Worm (Caenorhabditis elegans): ENCODE results near the gene cwp-1.
A peak's percentile ranks its signal among the peaks of the same experiment; 100 is the strongest.

ce11 chrV:4826710-4827380 is 14.2 kb downstream of the cwp-1 start, which contains the start of the genes hsp-6 and C37H5.5:
- no peak for TF ChIP-seq ama-1 (optimal IDR thresholded peaks at IDR 0.05)
- no peak for TF ChIP-seq aly-1 (tag; optimal IDR thresholded peaks at IDR 0.05)
- TF ChIP-seq ets-7 (tag; optimal IDR thresholded peaks at IDR 0.05), result no peak
- peak; percentile 25 for TF ChIP-seq hmg-4 (GFP tag; optimal IDR thresholded peaks at IDR 0.05)
- no peak for TF ChIP-seq ceh-13 (GFP tag; optimal IDR thresholded peaks at IDR 0.05)
- TF ChIP-seq hnd-1 (tag; optimal IDR thresholded peaks at IDR 0.05), result no peak
- no peak for TF ChIP-seq hmbx-1 (tag; optimal IDR thresholded peaks at IDR 0.05)
- TF ChIP-seq pes-1 (GFP tag; IDR thresholded peaks at IDR 0.05), result peak; percentile 63; the same call in 1 of the 2 replicates
- no peak for TF ChIP-seq tbx-11 (GFP tag; IDR thresholded peaks at IDR 0.05)
- TF ChIP-seq tra-4 (tag; optimal IDR thresholded peaks at IDR 0.05), result no peak
- no peak; the same call in 1 of the 2 replicates for TF ChIP-seq tbx-37 (GFP tag; conservative IDR thresholded peaks at IDR 0.05)

All from whole organism, early embryonic.